Worm (Caenorhabditis elegans) whole organism, dauer: ENCODE data around the gene T22F3.11.
"Not testable (repeated sequence)": the region's sequence is repeated elsewhere in the genome, so short reads cannot be mapped to it uniquely, and the experiment has no call there.

Source experiments
- unc-62 ChIP-seq: sonication (generic microtip); optimal IDR thresholded peaks from 2 replicates; lab custom pipeline; 2017; ENCODE audit warnings: missing biosample characterization, missing genetic modification reagents, missing genetic modification characterization

Gene T22F3.11

ce11 chrV:3610709-3611108 lies 3.6 kb downstream of the T22F3.11 start:
- TF ChIP-seq unc-62 = no peak

ce11 chrV:3606391-3606790 lies 8.0 kb downstream of the T22F3.11 start:
- no peak for TF ChIP-seq unc-62

- TF ChIP-seq unc-62 = no peak
Measured at ce11 chrV:3605325-3605724, 9.0 kb downstream of the T22F3.11 start, which contains the start of gene T22F3.8. Gene T22F3.8 (minus strand): TSS chrV:3605425.

- TF ChIP-seq unc-62 = no peak
Measured at ce11 chrV:3600570-3600969, 13.8 kb downstream of the T22F3.11 start, which contains the start of gene T22F3.7. Gene T22F3.7 (minus strand): TSS chrV:3600670.

ce11 chrV:3597052-3597451 lies 17.3 kb downstream of the T22F3.11 start, which contains the start of gene srh-212:
Gene srh-212 (minus strand): TSS chrV:3597152.
- TF ChIP-seq unc-62 = not testable (repeated sequence)

ce11 chrV:3594936-3595335 lies 19.4 kb downstream of the T22F3.11 start, which contains the start of gene srh-213:
Gene srh-213 (minus strand): TSS chrV:3595036.
- TF ChIP-seq unc-62 = no peak

ce11 chrV:3592099-3592498 lies 22.3 kb downstream of the T22F3.11 start, which contains the start of gene T22F3.12:
Gene T22F3.12 (minus strand): TSS chrV:3592199.
- TF ChIP-seq unc-62 = no peak

ce11 chrV:3588223-3588622 lies 26.1 kb downstream of the T22F3.11 start:
- no peak for TF ChIP-seq unc-62

- no peak for TF ChIP-seq unc-62
Measured at ce11 chrV:3587633-3588032, 26.7 kb downstream of the T22F3.11 start.

- no peak for TF ChIP-seq unc-62
Measured at ce11 chrV:3586014-3586689, 28.2 kb downstream of the T22F3.11 start, which contains the start of the genes rpl-11.1 and T22F3.2. Gene rpl-11.1 (minus strand): TSS chrV:3586064. Gene T22F3.2 (plus strand): TSS chrV:3586639.

- TF ChIP-seq unc-62 = no peak
Measured at ce11 chrV:3585011-3585410, 29.3 kb downstream of the T22F3.11 start.

ce11 chrV:3583622-3584021 lies 30.7 kb downstream of the T22F3.11 start:
- no peak for TF ChIP-seq unc-62

- no peak for TF ChIP-seq unc-62
Measured at ce11 chrV:3582671-3583070, 31.7 kb downstream of the T22F3.11 start.

- no peak for TF ChIP-seq unc-62
Measured at ce11 chrV:3582086-3582485, 32.3 kb downstream of the T22F3.11 start.

- TF ChIP-seq unc-62 = no peak
Measured at ce11 chrV:3581643-3582042, 32.7 kb downstream of the T22F3.11 start.

- TF ChIP-seq unc-62 = no peak
Measured at ce11 chrV:3581034-3581433, 33.3 kb downstream of the T22F3.11 start.

- no peak for TF ChIP-seq unc-62
Measured at ce11 chrV:3580385-3580784, 34.0 kb downstream of the T22F3.11 start.

- TF ChIP-seq unc-62 = no peak
Measured at ce11 chrV:3579795-3580194, 34.6 kb downstream of the T22F3.11 start.
